Worm (Caenorhabditis elegans) whole organism, L2 larva: ENCODE measurements around the gene B0563.7.
A peak's percentile ranks its signal among the peaks of the same experiment; 100 is the strongest.

Experiments used
- C34F6.9 ChIP-seq: fragments of 150-350 bp; optimal IDR thresholded peaks from 2 replicates; lab custom pipeline; 2014; ENCODE audit warnings: missing biosample characterization, missing genetic modification characterization
- F13H6.1 ChIP-seq: sonication (generic microtip); optimal IDR thresholded peaks from 2 replicates; lab custom pipeline; 2016; ENCODE audit warnings: missing genetic modification characterization, missing compliant biosample characterization
- R02D3.7 ChIP-seq: fragments of 150-350 bp; optimal IDR thresholded peaks from 2 replicates; lab custom pipeline; 2014; ENCODE audit warnings: missing biosample characterization, missing genetic modification characterization
- Y55F3AM.14 ChIP-seq: fragments of 200-800 bp; sonication (Bioruptor generic); optimal IDR thresholded peaks from 2 replicates; lab custom pipeline; 2018; ENCODE audit warnings: mild to moderate bottlenecking, missing genetic modification characterization, missing compliant biosample characterization
- alr-1 ChIP-seq: fragments of 150-350 bp; optimal IDR thresholded peaks from 2 replicates; lab custom pipeline; 2014; ENCODE audit warnings: missing biosample characterization, missing genetic modification characterization
- ama-1 ChIP-seq: fragments of 150-350 bp; optimal IDR thresholded peaks from 2 replicates; lab custom pipeline; 2018; ENCODE audit warnings: inconsistent platforms
- blmp-1 ChIP-seq: sonication (generic microtip); optimal IDR thresholded peaks from 2 replicates; lab custom pipeline; 2017; ENCODE audit warnings: missing genetic modification characterization, mild to moderate bottlenecking, missing compliant biosample characterization, antibody characterized with exemption, moderate library complexity; ENCODE audit not compliant: insufficient read depth
- ceh-16 ChIP-seq: fragments of 150-350 bp; optimal IDR thresholded peaks from 2 replicates; lab custom pipeline; 2014; ENCODE audit warnings: missing biosample characterization, missing genetic modification characterization
- ceh-82 ChIP-seq: fragments of 150-350 bp; optimal IDR thresholded peaks from 2 replicates; lab custom pipeline; 2014; ENCODE audit warnings: missing biosample characterization, missing genetic modification characterization
- crh-2 ChIP-seq: sonication (generic microtip); optimal IDR thresholded peaks from 2 replicates; lab custom pipeline; 2017; ENCODE audit warnings: missing biosample characterization, missing genetic modification characterization
- egl-27 ChIP-seq: sonication (generic microtip); optimal IDR thresholded peaks from 3 replicates; lab custom pipeline; 2017; ENCODE audit warnings: missing biosample characterization, missing genetic modification reagents, missing genetic modification characterization
- elt-1 ChIP-seq: fragments of 150-350 bp; optimal IDR thresholded peaks from 2 replicates; lab custom pipeline; 2014; ENCODE audit warnings: missing biosample characterization, missing genetic modification characterization
- fos-1 ChIP-seq: fragments of 150-350 bp; optimal IDR thresholded peaks from 2 replicates; lab custom pipeline; 2014; ENCODE audit warnings: missing biosample characterization, missing genetic modification characterization
- gmeb-1 ChIP-seq: fragments of 150-350 bp; optimal IDR thresholded peaks from 2 replicates; lab custom pipeline; 2014; ENCODE audit warnings: missing biosample characterization, missing genetic modification characterization
- lsy-2 ChIP-seq, 2 experiments: fragments of 150-350 bp in 1 of 2; sonication (generic microtip) in 1 of 2; optimal IDR thresholded peaks; 2 replicates each; lab custom pipeline; 2014 to 2017; ENCODE audit warnings: missing biosample characterization in 2 of 2, missing genetic modification characterization in 2 of 2
- mbf-1 ChIP-seq: sonication (generic microtip); optimal IDR thresholded peaks from 2 replicates; lab custom pipeline; 2017; ENCODE audit warnings: missing biosample characterization, missing genetic modification characterization
- nhr-10 ChIP-seq: sonication (generic microtip); optimal IDR thresholded peaks from 2 replicates; lab custom pipeline; 2017; ENCODE audit warnings: missing biosample characterization, missing genetic modification characterization
- nhr-11 ChIP-seq: fragments of 150-350 bp; optimal IDR thresholded peaks from 2 replicates; lab custom pipeline; 2014; ENCODE audit warnings: missing biosample characterization, missing genetic modification characterization
- nhr-12 ChIP-seq: fragments of 150-350 bp; optimal IDR thresholded peaks from 2 replicates; lab custom pipeline; 2014; ENCODE audit warnings: missing biosample characterization, missing genetic modification characterization
- nhr-129 ChIP-seq: fragments of 150-350 bp; optimal IDR thresholded peaks from 2 replicates; lab custom pipeline; 2014; ENCODE audit warnings: missing biosample characterization, missing genetic modification characterization
- nhr-21 ChIP-seq: fragments of 150-350 bp; optimal IDR thresholded peaks from 2 replicates; lab custom pipeline; 2014; ENCODE audit warnings: missing biosample characterization, missing genetic modification characterization
- nhr-23 ChIP-seq: fragments of 150-350 bp; optimal IDR thresholded peaks from 2 replicates; lab custom pipeline; 2014; ENCODE audit warnings: missing biosample characterization, missing genetic modification reagents, missing genetic modification characterization
- nhr-237 ChIP-seq: fragments of 150-350 bp; optimal IDR thresholded peaks from 2 replicates; lab custom pipeline; 2014; ENCODE audit warnings: missing biosample characterization, missing genetic modification characterization
- nhr-25 ChIP-seq: fragments of 150-350 bp; sonication (generic microtip); optimal IDR thresholded peaks from 3 replicates; lab custom pipeline; 2014; ENCODE audit warnings: missing biosample characterization, missing genetic modification characterization
- nhr-77 ChIP-seq: fragments of 150-350 bp; optimal IDR thresholded peaks from 2 replicates; lab custom pipeline; 2014; ENCODE audit warnings: missing biosample characterization, missing genetic modification characterization
- peb-1 ChIP-seq: fragments of 150-350 bp; optimal IDR thresholded peaks from 2 replicates; lab custom pipeline; 2014; ENCODE audit warnings: missing biosample characterization, missing genetic modification characterization
- sem-4 ChIP-seq: fragments of 150-350 bp; optimal IDR thresholded peaks from 2 replicates; lab custom pipeline; 2014; ENCODE audit warnings: missing biosample characterization, missing genetic modification reagents, missing genetic modification characterization
- skn-1 ChIP-seq: sonication (generic microtip); optimal IDR thresholded peaks from 2 replicates; lab custom pipeline; 2017; ENCODE audit warnings: missing biosample characterization, missing genetic modification characterization
- sma-3 ChIP-seq: sonication (generic microtip); optimal IDR thresholded peaks from 2 replicates; lab custom pipeline; 2016; ENCODE audit warnings: missing genetic modification reagents, missing genetic modification characterization, missing compliant biosample characterization
- sma-9 ChIP-seq, 2 experiments: fragments of 150-350 bp in 1 of 2; sonication (generic microtip) in 1 of 2; optimal IDR thresholded peaks; 2 replicates each; lab custom pipeline; 2014 to 2016; ENCODE audit warnings: missing genetic modification characterization in 2 of 2, mild to moderate bottlenecking in 1 of 2, missing biosample characterization in 1 of 2, missing compliant biosample characterization in 1 of 2, missing genetic modification reagents in 1 of 2, moderate library complexity in 1 of 2
- snpc-4 ChIP-seq: fragments of 150-350 bp; optimal IDR thresholded peaks from 2 replicates; lab custom pipeline; 2014; ENCODE audit warnings: missing biosample characterization, missing genetic modification characterization
- unc-39 ChIP-seq: fragments of 150-350 bp; optimal IDR thresholded peaks from 2 replicates; lab custom pipeline; 2014; ENCODE audit warnings: missing biosample characterization, missing genetic modification characterization
- unc-55 ChIP-seq: fragments of 150-350 bp; sonication (generic microtip); optimal IDR thresholded peaks from 3 replicates; lab custom pipeline; 2014; ENCODE audit warnings: missing biosample characterization, missing genetic modification reagents, missing genetic modification characterization
- unc-62 ChIP-seq: fragments of 150-350 bp; optimal IDR thresholded peaks from 2 replicates; lab custom pipeline; 2014; ENCODE audit warnings: missing biosample characterization, missing genetic modification reagents, missing genetic modification characterization
- zag-1 ChIP-seq: fragments of 150-350 bp; optimal IDR thresholded peaks from 2 replicates; lab custom pipeline; 2014; ENCODE audit warnings: missing biosample characterization, missing genetic modification characterization
- ztf-1 ChIP-seq: fragments of 200-800 bp; sonication (Bioruptor generic); conservative IDR thresholded peaks from 2 replicates; pipeline ENCODE4 v1.3.6; 2022; ENCODE audit warnings: missing genetic modification characterization, missing compliant biosample characterization
- ztf-4 ChIP-seq: fragments of 150-350 bp; optimal IDR thresholded peaks from 2 replicates; lab custom pipeline; 2014; ENCODE audit warnings: missing biosample characterization, missing genetic modification characterization

B0563.7 gene

ce11 chrX:9150269-9150744 lies 3.8 kb downstream of the B0563.7 start, which contains the start of gene tmbi-4 (continued):
- TF ChIP-seq snpc-4 (tag; lab: Kevin White, UChicago), result no peak

DNA sequence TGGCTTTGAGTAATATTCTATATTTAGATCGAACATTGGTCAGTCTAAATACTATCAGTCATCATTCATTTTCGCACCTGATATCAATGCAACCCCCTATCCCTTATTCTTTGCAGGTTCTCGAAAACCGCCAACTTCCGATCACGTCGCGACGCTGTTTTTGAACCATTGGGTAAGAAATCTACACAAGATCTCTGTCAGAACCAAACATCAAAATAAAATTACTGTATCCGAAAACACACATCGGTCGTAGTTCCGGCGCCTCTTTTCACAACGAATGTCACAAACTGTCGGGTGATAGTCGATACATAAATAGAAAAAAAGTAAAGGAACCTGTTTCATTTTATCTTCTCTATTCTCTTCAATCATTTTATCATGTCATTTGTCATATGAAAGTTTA lies 7.2 kb downstream of the B0563.7 start:
- TF ChIP-seq nhr-129 (peak; percentile 5), nhr-237 (tag; lab: Kevin White, UChicago) (no peak), nhr-21 (tag; lab: Kevin White, UChicago) (peak; percentile 62), sma-3 (GFP tag; lab: Kevin White, UChicago) (peak; percentile 67), fos-1 (tag; lab: Kevin White, UChicago) (peak; percentile 6), sma-9 (GFP tag; optimal IDR thresholded peaks at IDR 0.05; lab: Kevin White, UChicago) (peak; percentile 64), sma-9 (tag; optimal IDR thresholded peaks at IDR 0.05; lab: Kevin White, UChicago) (no peak)

- TF ChIP-seq fos-1 (tag; lab: Kevin White, UChicago), result no peak
- TF ChIP-seq sma-9 (GFP tag; optimal IDR thresholded peaks at IDR 0.05; lab: Kevin White, UChicago), result no peak
- TF ChIP-seq sma-9 (tag; optimal IDR thresholded peaks at IDR 0.05; lab: Kevin White, UChicago), result no peak
- no peak for TF ChIP-seq nhr-25
- no peak for TF ChIP-seq crh-2 (tag; lab: Kevin White, UChicago)
- TF ChIP-seq nhr-23 (tag; lab: Kevin White, UChicago), result no peak
- TF ChIP-seq nhr-77 (tag; lab: Kevin White, UChicago), result no peak
- no peak for TF ChIP-seq ceh-16 (tag; lab: Kevin White, UChicago)
- no peak for TF ChIP-seq sem-4 (tag; lab: Kevin White, UChicago)
- no peak for TF ChIP-seq lsy-2 (tag; optimal IDR thresholded peaks at IDR 0.05; lab: Kevin White, UChicago)
- TF ChIP-seq skn-1 (tag; lab: Kevin White, UChicago), result no peak
- no peak for TF ChIP-seq zag-1
- TF ChIP-seq peb-1 (tag; lab: Kevin White, UChicago), result no peak
- no peak for TF ChIP-seq nhr-129
- TF ChIP-seq nhr-237 (tag; lab: Kevin White, UChicago), result no peak
- no peak for TF ChIP-seq R02D3.7
- no peak for TF ChIP-seq unc-62 (GFP tag; lab: Kevin White, UChicago)
Measured at ce11 chrX:9145848-9146247, 8.3 kb downstream of the B0563.7 start, which contains the start of gene B0563.5. Gene B0563.5, plus strand, starts transcription at chrX:9146148.

ce11 chrX:9137402-9137801 lies 16.7 kb downstream of the B0563.7 start, which contains the start of gene B0563.6:
Gene B0563.6, plus strand, starts transcription at chrX:9137702.
- TF ChIP-seq nhr-11 (tag; lab: Kevin White, UChicago) (no peak), ztf-4 (tag; lab: Kevin White, UChicago) (no peak), nhr-12 (tag; lab: Kevin White, UChicago) (no peak), unc-55 (no peak), nhr-10 (no peak), Y55F3AM.14 (no peak), unc-39 (no peak)

DNA sequence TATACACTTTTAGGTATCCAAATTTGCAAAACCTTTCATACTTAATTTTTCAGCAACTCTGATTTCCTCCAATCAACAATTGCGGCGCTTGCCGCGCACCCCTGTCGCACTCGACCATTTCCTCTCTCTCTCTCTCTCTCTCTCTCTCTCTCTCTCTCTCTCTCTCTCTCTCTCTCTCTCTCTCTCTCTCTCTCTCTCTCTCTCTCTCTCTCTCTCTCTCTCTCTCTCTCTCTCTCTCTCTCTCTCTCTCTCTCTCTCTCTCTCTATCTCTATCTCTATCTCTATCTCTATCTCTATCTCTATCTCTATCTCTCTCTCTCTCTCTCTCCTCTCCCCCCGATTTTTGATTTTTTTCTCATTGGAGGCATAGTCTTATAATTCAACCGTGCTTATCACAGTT lies 35.4 kb downstream of the B0563.7 start:
- TF ChIP-seq C34F6.9 (tag; lab: Kevin White, UChicago) (peak; percentile 7), nhr-25 (peak; percentile 47)
- TF ChIP-seq, all 48 proteins: peak for 2; not testable (repeated sequence) for 46

- TF ChIP-seq ama-1, result no peak
- no peak for TF ChIP-seq ceh-82 (tag; lab: Kevin White, UChicago)
- TF ChIP-seq zag-1, result no peak
- no peak for TF ChIP-seq blmp-1
- no peak for TF ChIP-seq F13H6.1
- TF ChIP-seq nhr-23 (tag; lab: Kevin White, UChicago), result no peak
- no peak for TF ChIP-seq ztf-4 (tag; lab: Kevin White, UChicago)
- no peak for TF ChIP-seq gmeb-1 (tag; lab: Kevin White, UChicago)
- no peak for TF ChIP-seq ztf-1
- no peak for TF ChIP-seq mbf-1 (tag; lab: Kevin White, UChicago)
- no peak for TF ChIP-seq fos-1 (tag; lab: Kevin White, UChicago)
- TF ChIP-seq snpc-4 (tag; lab: Kevin White, UChicago), result no peak
- no peak for TF ChIP-seq elt-1
- no peak for TF ChIP-seq nhr-77 (tag; lab: Kevin White, UChicago)
- TF ChIP-seq nhr-25, result no peak
- no peak for TF ChIP-seq egl-27
- TF ChIP-seq alr-1, result no peak
- no peak for TF ChIP-seq sma-3 (GFP tag; lab: Kevin White, UChicago)
Measured at ce11 chrX:9117541-9117940, 36.6 kb downstream of the B0563.7 start.
